Fruit fly (Drosophila melanogaster) whole organism, prepupa: ENCODE data around the gene kon.

ENCODE experiments used
- Blimp-1 ChIP-seq: fragments of 200-800 bp; sonication (Bioruptor generic); optimal IDR thresholded peaks from 3 replicates; lab custom pipeline; 2017; ENCODE audit warnings: missing biosample characterization, missing genetic modification characterization, mild to moderate bottlenecking, moderate library complexity, missing genetic modification reagents
- CG10631 ChIP-seq: fragments of 200-800 bp; sonication (Bioruptor generic); optimal IDR thresholded peaks from 2 replicates; lab custom pipeline; 2016; ENCODE audit warnings: missing biosample characterization, missing genetic modification characterization
- CG11294 ChIP-seq: fragments of 200-800 bp; sonication (Bioruptor generic); IDR thresholded peaks from 2 replicates; pipeline ENCODE4 v1.3.6; 2022; ENCODE audit warnings: missing biosample characterization, missing genetic modification characterization
- CG11762 ChIP-seq: fragments of 200-800 bp; sonication (Bioruptor generic); optimal IDR thresholded peaks from 3 replicates; lab custom pipeline; 2016; ENCODE audit warnings: missing biosample characterization, missing genetic modification characterization; ENCODE audit not compliant: insufficient read depth
- CG11902 ChIP-seq: fragments of 200-800 bp; sonication (Bioruptor generic); optimal IDR thresholded peaks from 3 replicates; lab custom pipeline; 2016; ENCODE audit warnings: missing biosample characterization, missing genetic modification characterization
- CG31627 ChIP-seq: fragments of 200-800 bp; sonication (Bioruptor generic); optimal IDR thresholded peaks from 3 replicates; lab custom pipeline; 2016; ENCODE audit warnings: missing biosample characterization, missing genetic modification characterization
- CG32006 ChIP-seq: fragments of 200-800 bp; sonication (Bioruptor generic); optimal IDR thresholded peaks from 3 replicates; lab custom pipeline; 2017; ENCODE audit warnings: missing biosample characterization, mild to moderate bottlenecking, missing genetic modification characterization
- CG34406 ChIP-seq: fragments of 200-800 bp; sonication (Bioruptor generic); optimal IDR thresholded peaks from 3 replicates; lab custom pipeline; 2016; ENCODE audit warnings: missing biosample characterization, missing genetic modification characterization
- CG3919 ChIP-seq: fragments of 200-800 bp; sonication (Bioruptor generic); optimal IDR thresholded peaks from 3 replicates; lab custom pipeline; 2016; ENCODE audit warnings: missing biosample characterization, missing genetic modification characterization
- CG6163 ChIP-seq: fragments of 200-800 bp; sonication (Bioruptor generic); IDR thresholded peaks from 3 replicates; pipeline ENCODE4 v1.3.6; 2022; ENCODE audit warnings: missing biosample characterization, missing genetic modification characterization
- CG6808 ChIP-seq: fragments of 200-800 bp; sonication (Bioruptor generic); optimal IDR thresholded peaks from 3 replicates; lab custom pipeline; 2017; ENCODE audit warnings: missing biosample characterization, missing genetic modification characterization, mild to moderate bottlenecking, moderate library complexity, missing genetic modification reagents
- CG7368 ChIP-seq: fragments of 200-800 bp; sonication (Bioruptor generic); optimal IDR thresholded peaks from 3 replicates; lab custom pipeline; 2016; ENCODE audit warnings: missing biosample characterization, missing genetic modification characterization
- CG8319 ChIP-seq: fragments of 200-800 bp; sonication (Bioruptor generic); optimal IDR thresholded peaks from 3 replicates; lab custom pipeline; 2016; ENCODE audit warnings: missing biosample characterization, missing genetic modification characterization
- Eip75B ChIP-seq: fragments of 200-800 bp; sonication (Bioruptor generic); optimal IDR thresholded peaks from 3 replicates; lab custom pipeline; 2016; ENCODE audit warnings: missing biosample characterization, missing genetic modification characterization
- Eip78C ChIP-seq: fragments of 200-800 bp; sonication (Bioruptor generic); peaks from one replicate; lab custom pipeline; 2016; ENCODE audit warnings: missing biosample characterization, missing genetic modification characterization
- Eip93F ChIP-seq: fragments of 200-800 bp; sonication (Bioruptor generic); optimal IDR thresholded peaks from 2 replicates; lab custom pipeline; 2016; ENCODE audit warnings: missing biosample characterization, mild to moderate bottlenecking, missing genetic modification characterization
- Ets96B ChIP-seq: fragments of 200-800 bp; optimal IDR thresholded peaks from 2 replicates; lab custom pipeline; 2019; ENCODE audit warnings: missing biosample characterization, mild to moderate bottlenecking, missing genetic modification characterization, moderate library complexity
- Hr38 ChIP-seq: sonication (Bioruptor generic); optimal IDR thresholded peaks from 2 replicates; lab custom pipeline; 2016; ENCODE audit warnings: missing biosample characterization, missing genetic modification characterization
- Hr39 ChIP-seq: fragments of 200-800 bp; sonication (Bioruptor generic); optimal IDR thresholded peaks from 2 replicates; lab custom pipeline; 2016; ENCODE audit warnings: missing biosample characterization, missing genetic modification characterization
- Hr4 ChIP-seq: fragments of 200-800 bp; sonication (Bioruptor generic); optimal IDR thresholded peaks from 3 replicates; lab custom pipeline; 2016; ENCODE audit warnings: missing biosample characterization, missing genetic modification characterization
- Lpt ChIP-seq: fragments of 200-800 bp; sonication (Bioruptor generic); optimal IDR thresholded peaks from 3 replicates; lab custom pipeline; 2016; ENCODE audit warnings: missing biosample characterization, missing genetic modification characterization
- Met ChIP-seq: fragments of 200-800 bp; sonication (Bioruptor generic); optimal IDR thresholded peaks from 3 replicates; lab custom pipeline; 2016; ENCODE audit warnings: missing biosample characterization, missing genetic modification characterization
- Sox102F ChIP-seq: fragments of 200-800 bp; sonication (Bioruptor generic); optimal IDR thresholded peaks from 2 replicates; lab custom pipeline; 2016; ENCODE audit warnings: missing biosample characterization, mild to moderate bottlenecking, missing genetic modification characterization
- acj6 ChIP-seq: fragments of 200-800 bp; sonication (Bioruptor generic); optimal IDR thresholded peaks from 3 replicates; lab custom pipeline; 2016; ENCODE audit warnings: missing biosample characterization, missing genetic modification characterization
- cyc ChIP-seq: fragments of 200-800 bp; sonication (Bioruptor generic); optimal IDR thresholded peaks from 3 replicates; lab custom pipeline; 2016; ENCODE audit warnings: missing biosample characterization, missing genetic modification characterization
- dsx ChIP-seq: fragments of 200-800 bp; optimal IDR thresholded peaks from 3 replicates; lab custom pipeline; 2019; ENCODE audit warnings: missing biosample characterization, mild to moderate bottlenecking, missing genetic modification characterization, moderate library complexity; ENCODE audit not compliant: poor library complexity, severe bottlenecking
- esn ChIP-seq: fragments of 200-800 bp; sonication (Bioruptor generic); optimal IDR thresholded peaks from 2 replicates; lab custom pipeline; 2016; ENCODE audit warnings: missing biosample characterization, mild to moderate bottlenecking, missing genetic modification characterization, moderate library complexity
- fd59A ChIP-seq: fragments of 200-800 bp; sonication (Bioruptor generic); optimal IDR thresholded peaks from 2 replicates; lab custom pipeline; 2017; ENCODE audit warnings: missing biosample characterization, mild to moderate bottlenecking, missing genetic modification characterization, missing genetic modification reagents
- fkh ChIP-seq: fragments of 200-800 bp; sonication (Bioruptor generic); optimal IDR thresholded peaks from 3 replicates; lab custom pipeline; 2017; ENCODE audit warnings: missing biosample characterization, mild to moderate bottlenecking, missing genetic modification characterization, moderate library complexity
- spab ChIP-seq: fragments of 200-800 bp; sonication (Bioruptor generic); optimal IDR thresholded peaks from 2 replicates; lab custom pipeline; 2017; ENCODE audit warnings: missing biosample characterization, mild to moderate bottlenecking, missing genetic modification characterization, missing genetic modification reagents
- ss ChIP-seq, 2 experiments: fragments of 200-800 bp; sonication (Bioruptor generic); optimal IDR thresholded peaks; 2 replicates in 1 of 2; 3 replicates in 1 of 2; lab custom pipeline; 2017 to 2018; ENCODE audit warnings: mild to moderate bottlenecking in 2 of 2, missing biosample characterization in 2 of 2, missing genetic modification characterization in 2 of 2, moderate library complexity in 1 of 2
- svp ChIP-seq: fragments of 200-800 bp; sonication (Bioruptor generic); peaks from one replicate; lab custom pipeline; 2016; ENCODE audit warnings: missing biosample characterization, missing genetic modification characterization
- topi ChIP-seq: fragments of 200-800 bp; sonication (Bioruptor generic); optimal IDR thresholded peaks from 3 replicates; lab custom pipeline; 2016; ENCODE audit warnings: missing biosample characterization, missing genetic modification characterization
- vri ChIP-seq: fragments of 200-800 bp; sonication (Bioruptor generic); optimal IDR thresholded peaks from 3 replicates; lab custom pipeline; 2016; ENCODE audit warnings: missing biosample characterization, mild to moderate bottlenecking, missing genetic modification characterization

kon gene

DNA sequence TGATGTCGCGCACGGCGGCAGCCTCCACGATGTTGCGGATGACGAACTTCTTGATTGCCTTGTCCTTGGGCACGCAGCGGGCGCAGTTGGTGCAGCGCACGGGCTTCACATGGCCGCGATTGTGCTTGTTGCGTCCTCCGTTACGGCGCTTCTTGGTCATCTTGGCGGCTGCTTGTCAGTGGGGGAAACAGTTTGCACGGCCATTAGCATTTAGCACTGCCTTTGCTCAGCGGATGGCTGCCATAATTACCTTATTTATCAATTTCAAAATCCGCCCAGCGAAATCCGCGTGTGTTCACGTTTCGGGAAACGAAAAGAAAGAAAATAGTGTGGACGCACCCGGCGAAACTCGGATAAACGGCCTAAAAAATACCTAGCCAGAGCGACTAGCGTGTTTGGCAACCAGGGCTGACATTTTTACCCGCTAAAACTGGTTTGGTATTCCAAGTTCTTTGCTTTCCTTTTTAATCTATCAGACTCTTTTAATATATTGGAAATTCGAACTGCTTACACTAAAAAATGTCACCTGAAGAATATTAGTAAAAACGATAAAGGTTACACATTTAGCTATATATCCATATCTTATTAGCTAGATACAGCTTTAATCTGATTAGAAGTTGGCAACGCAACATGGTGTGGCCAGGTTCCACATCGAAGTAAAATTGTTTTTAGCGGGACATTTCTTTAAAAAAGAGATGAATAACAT is 60.7 kb downstream of the kon start, which contains the start of gene RpS26 (continued):
- TF ChIP-seq CG11294 = no peak
- TF ChIP-seq CG32006 (GFP tag; lab: Kevin White, UChicago) = no peak
- TF ChIP-seq CG6163 (GFP tag; lab: Robert Waterston, UW) = peak; percentile 61; the same call in 2 of the 3 replicates
- no peak for TF ChIP-seq vri (GFP tag; lab: Kevin White, UChicago)
- TF ChIP-seq CG3919 (GFP tag; lab: Kevin White, UChicago) = no peak
- TF ChIP-seq cyc = peak; percentile 62
- TF ChIP-seq dsx (GFP tag; lab: Kevin White, UChicago) = no peak
- TF ChIP-seq Eip75B = no peak
- no peak for TF ChIP-seq topi (GFP tag; lab: Kevin White, UChicago)
- no peak for TF ChIP-seq CG11902 (GFP tag; lab: Kevin White, UChicago)
- TF ChIP-seq acj6 (GFP tag; lab: Kevin White, UChicago) = peak; percentile 13
- peak; percentile 31 for TF ChIP-seq CG31627 (GFP tag; lab: Kevin White, UChicago)
- TF ChIP-seq ss (GFP tag; optimal IDR thresholded peaks at IDR 0.05; lab: Kevin White, UChicago) = no peak
- no peak for TF ChIP-seq CG7368 (GFP tag; lab: Kevin White, UChicago)
- TF ChIP-seq Sox102F (GFP tag; lab: Kevin White, UChicago) = no peak

DNA sequence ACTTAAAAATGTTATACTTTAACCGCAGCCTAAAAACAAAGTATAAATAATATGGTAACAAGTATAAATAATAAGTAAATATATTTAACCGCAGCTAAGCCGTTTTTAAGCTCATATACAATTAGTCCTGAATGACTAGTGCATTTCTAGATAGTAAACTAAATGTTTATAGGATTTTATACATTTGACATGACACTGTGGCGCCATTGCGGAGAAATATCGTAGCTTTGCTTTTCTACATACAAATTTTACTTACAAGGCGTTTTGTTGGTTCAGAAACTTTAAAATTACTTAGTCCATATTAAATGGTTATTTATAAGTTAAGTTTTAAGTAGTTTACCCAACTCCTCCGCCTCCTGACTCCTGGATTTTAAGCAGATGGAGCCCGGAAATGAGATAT is 62.6 kb downstream of the kon start:
- no peak for TF ChIP-seq fd59A
- no peak for TF ChIP-seq svp (GFP tag; lab: Kevin White, UChicago)
- TF ChIP-seq Met = peak; percentile 9
- TF ChIP-seq CG11762 (GFP tag; lab: Kevin White, UChicago) = no peak
- TF ChIP-seq Hr4 (GFP tag; lab: Kevin White, UChicago) = peak; percentile 26
- peak; percentile 78 for TF ChIP-seq Eip78C (GFP tag; lab: Kevin White, UChicago)
- TF ChIP-seq CG10631 (GFP tag; lab: Kevin White, UChicago) = peak; percentile 22
- no peak for TF ChIP-seq Eip93F (GFP tag; lab: Kevin White, UChicago)
- TF ChIP-seq Hr38 (GFP tag; lab: Kevin White, UChicago) = no peak
- TF ChIP-seq Blimp-1 (GFP tag; lab: Kevin White, UChicago) = no peak
- TF ChIP-seq spab (GFP tag; lab: Kevin White, UChicago) = no peak
- no peak for TF ChIP-seq CG8319 (GFP tag; lab: Kevin White, UChicago)
- TF ChIP-seq CG6163 (GFP tag; lab: Robert Waterston, UW) = no peak
- TF ChIP-seq CG6808 (GFP tag; lab: Kevin White, UChicago) = no peak
- no peak for TF ChIP-seq Ets96B
- TF ChIP-seq CG31627 (GFP tag; lab: Kevin White, UChicago) = peak; percentile 32
- TF ChIP-seq CG34406 = no peak
- no peak for TF ChIP-seq Lpt (GFP tag; lab: Kevin White, UChicago)
- peak; percentile 11 for TF ChIP-seq esn (GFP tag; lab: Kevin White, UChicago)
- TF ChIP-seq Hr39 = peak; percentile 39
- no peak for TF ChIP-seq cyc
- TF ChIP-seq fkh (GFP tag; lab: Kevin White, UChicago) = no peak
